Fruit fly (Drosophila melanogaster): ENCODE data around the gene Pp1-87B.

DNA sequence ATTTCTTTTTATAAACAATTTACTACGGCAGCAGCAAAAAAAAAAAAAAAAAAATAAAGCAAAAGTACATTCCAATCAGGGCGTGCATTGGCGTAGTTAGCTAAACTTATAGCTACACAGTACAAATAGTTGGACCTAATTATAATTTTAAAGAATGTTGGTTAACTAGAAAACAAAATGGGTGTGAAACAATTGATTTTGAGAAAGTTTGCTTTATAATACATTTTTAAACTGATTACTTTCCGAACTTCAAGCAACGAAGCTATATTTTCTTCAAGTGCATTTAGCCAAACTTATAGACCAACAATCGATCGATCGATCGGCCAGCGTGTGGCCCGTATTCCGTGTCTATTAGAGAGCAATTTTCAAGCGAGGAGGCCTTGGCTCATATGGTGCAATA lies 25.7 kb upstream of the Pp1-87B start:
- TF ChIP-seq usp (GFP tag; optimal IDR thresholded peaks at IDR 0.05) (no peak), pan (optimal IDR thresholded peaks at IDR 0.05) (no peak), EcR (GFP tag; optimal IDR thresholded peaks at IDR 0.05) (no peak), psq (optimal IDR thresholded peaks at IDR 0.05) (no peak), Dll (optimal IDR thresholded peaks at IDR 0.05) (no peak), CG8478 (optimal IDR thresholded peaks at IDR 0.05) (no peak)

All from whole organism.